Worm (Caenorhabditis elegans): ENCODE data around the gene Y47D7A.3.

DNA sequence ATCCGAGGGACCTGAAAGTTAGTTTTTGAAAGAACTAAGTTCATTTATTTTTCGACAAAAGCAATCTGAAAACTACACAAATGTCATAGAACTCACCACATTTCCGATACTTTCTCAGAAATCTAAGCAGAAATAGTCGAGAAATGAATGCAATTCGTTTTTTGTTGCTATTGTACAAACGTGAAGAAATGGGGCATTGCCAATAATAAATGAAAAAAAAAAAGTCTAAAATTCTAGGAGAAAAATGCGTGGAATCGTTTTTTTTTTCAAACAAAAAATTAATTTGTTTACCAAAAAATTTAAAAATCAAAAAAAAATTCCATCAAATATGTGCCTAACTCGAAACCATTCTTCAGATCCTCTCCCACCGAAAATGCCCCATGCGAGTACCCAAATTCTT lies 971 bp downstream of the Y47D7A.3 start, which contains the start of gene Y47D7A.17:
- TF ChIP-seq zag-1 (tag; optimal IDR thresholded peaks at IDR 0.05) (no peak), egl-27 (tag; optimal IDR thresholded peaks at IDR 0.05) (no peak), ZK546.5 (tag; optimal IDR thresholded peaks at IDR 0.05) (no peak), nhr-11 (tag; optimal IDR thresholded peaks at IDR 0.05) (no peak), unc-62 (GFP tag; optimal IDR thresholded peaks at IDR 0.05) (no peak)

Measured in whole organism, L3 larva.